Fruit fly (Drosophila melanogaster) Kc167 (cell line): ENCODE data around the gene Pgant35A.

Source experiments
- Myc ChIP-seq: fragments of >200 bp; optimal IDR thresholded peaks from 2 replicates; lab custom pipeline; 2017; ENCODE audit warnings: missing external identifiers
- Sin3A ChIP-seq: fragments of >200 bp; optimal IDR thresholded peaks from 2 replicates; lab custom pipeline; 2018; ENCODE audit warnings: missing external identifiers
- h ChIP-seq: fragments of >200 bp; optimal IDR thresholded peaks from 3 replicates; lab custom pipeline; 2018; ENCODE audit warnings: missing external identifiers
- insv ChIP-seq: fragments of >200 bp; optimal IDR thresholded peaks from 3 replicates; lab custom pipeline; 2018; ENCODE audit warnings: missing external identifiers
- psq ChIP-seq: fragments of >200 bp; optimal IDR thresholded peaks from 2 replicates; lab custom pipeline; 2017; ENCODE audit warnings: missing external identifiers
- ttk ChIP-seq: sonication (Bioruptor generic); optimal IDR thresholded peaks from 2 replicates; lab custom pipeline; 2017; ENCODE audit warnings: missing external identifiers

Gene Pgant35A

DNA sequence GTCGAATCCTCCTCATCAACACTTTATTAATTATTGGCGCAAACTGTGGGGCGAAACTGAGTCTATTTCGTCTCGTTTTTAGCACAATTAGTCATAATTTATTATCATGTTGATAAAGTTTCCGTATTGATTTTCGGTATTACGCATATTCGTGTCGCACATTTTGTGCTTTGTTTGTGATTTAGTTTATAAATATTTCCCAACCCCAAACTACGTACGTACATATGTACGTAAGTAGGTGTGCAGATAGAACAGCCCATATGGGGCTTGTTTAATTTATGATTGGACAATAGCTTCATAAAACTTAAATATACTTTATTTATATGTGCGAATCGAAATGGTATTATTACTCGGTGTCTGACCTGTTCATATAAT lies 36.0 kb downstream of the Pgant35A start:
- TF ChIP-seq insv (lab: Kevin White, UChicago) (no peak), Sin3A (lab: Kevin White, UChicago) (no peak), psq (lab: Kevin White, UChicago) (no peak), Myc (lab: Kevin White, UChicago) (no peak), ttk (lab: Kevin White, UChicago) (no peak), h (no peak)

DNA sequence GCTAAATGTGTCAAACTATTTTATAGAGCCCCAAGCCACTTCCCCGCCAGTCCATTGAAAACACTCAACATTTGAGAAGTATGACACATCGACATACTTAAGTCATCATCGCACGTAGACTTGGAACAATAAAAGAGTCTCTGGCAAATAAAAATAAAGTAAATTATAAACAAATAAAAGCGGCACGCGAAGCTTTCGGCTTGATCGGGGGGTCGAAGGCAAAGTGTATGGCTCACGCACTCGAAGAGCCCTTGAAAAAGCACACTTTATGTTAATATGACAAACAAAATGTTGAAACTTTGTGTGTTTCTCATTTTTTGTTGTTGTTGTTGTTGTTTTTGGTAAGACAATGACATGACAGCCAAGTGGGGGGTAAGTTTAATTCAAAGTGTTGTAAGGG lies 37.2 kb downstream of the Pgant35A start:
- TF ChIP-seq ttk (lab: Kevin White, UChicago) (no peak), Sin3A (lab: Kevin White, UChicago) (no peak)

DNA sequence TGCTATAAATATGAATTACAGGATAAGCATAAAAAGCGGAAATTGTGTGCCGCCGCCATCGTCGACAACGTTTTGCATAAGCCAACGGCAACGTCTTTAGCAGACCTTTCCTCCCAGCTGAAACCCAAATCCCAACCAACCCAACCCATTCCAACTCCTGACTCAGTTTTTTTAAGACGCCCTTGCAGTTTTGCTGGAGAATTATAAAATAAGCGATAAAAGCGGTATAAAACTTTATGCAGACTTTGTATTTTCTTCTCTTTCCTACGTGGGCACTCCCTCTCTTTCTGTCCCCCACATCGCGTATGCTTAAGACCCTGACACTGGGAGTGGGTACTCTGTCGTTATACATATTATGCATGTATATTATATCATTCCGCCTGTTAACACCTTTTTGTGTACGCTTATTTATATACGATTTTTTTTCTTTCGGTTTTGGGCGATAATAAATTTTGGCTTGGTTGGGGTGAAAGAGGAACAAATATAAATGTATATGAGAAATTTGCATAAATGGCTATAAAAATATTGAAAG lies 38.1 kb downstream of the Pgant35A start:
- no peak for TF ChIP-seq h
- TF ChIP-seq ttk (lab: Kevin White, UChicago): no peak
- no peak for TF ChIP-seq insv (lab: Kevin White, UChicago)
- no peak for TF ChIP-seq psq (lab: Kevin White, UChicago)
- no peak for TF ChIP-seq Sin3A (lab: Kevin White, UChicago)
- TF ChIP-seq Myc (lab: Kevin White, UChicago): no peak

DNA sequence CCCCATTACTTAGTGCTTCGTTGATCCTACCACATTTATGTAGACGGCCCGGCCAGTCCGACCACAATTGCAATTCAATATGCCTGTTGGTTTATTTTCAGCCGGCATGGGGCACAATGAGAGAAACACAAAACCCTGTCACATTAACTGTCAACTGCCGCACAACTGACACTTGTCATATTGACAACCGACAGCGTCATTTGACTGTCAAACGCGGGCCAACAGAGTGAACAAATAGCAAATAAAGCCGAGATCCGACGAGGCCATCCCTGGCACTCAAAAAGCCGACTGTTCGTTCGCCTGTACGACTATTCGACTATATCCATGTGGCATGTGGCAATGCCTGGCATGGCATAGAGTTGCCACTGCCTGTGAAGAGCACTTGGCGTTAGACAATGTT lies 38.9 kb downstream of the Pgant35A start:
- TF ChIP-seq psq (lab: Kevin White, UChicago) (no peak), h (no peak), Myc (lab: Kevin White, UChicago) (no peak), insv (lab: Kevin White, UChicago) (no peak), Sin3A (lab: Kevin White, UChicago) (no peak), ttk (lab: Kevin White, UChicago) (no peak)

DNA sequence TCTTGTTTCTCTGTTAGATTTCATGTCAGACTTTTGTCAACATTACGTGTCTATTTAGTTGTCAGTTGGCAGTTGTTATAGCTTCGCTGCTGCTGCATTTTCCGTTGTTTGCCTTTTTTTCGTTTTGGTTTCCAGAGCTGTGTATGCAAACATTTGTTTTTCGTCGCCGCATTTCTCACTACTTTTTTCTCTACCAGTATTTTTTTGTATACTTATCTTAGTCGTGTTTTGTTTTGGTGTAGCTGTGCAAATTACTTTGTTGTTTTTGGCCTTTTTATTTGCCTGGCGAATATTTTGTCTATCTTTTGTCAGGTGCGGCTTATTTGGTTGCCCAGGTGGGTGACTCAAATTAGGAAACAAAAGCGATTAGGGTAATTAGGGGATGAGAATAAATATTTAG lies 39.5 kb downstream of the Pgant35A start:
- no peak for TF ChIP-seq Myc (lab: Kevin White, UChicago)
- TF ChIP-seq psq (lab: Kevin White, UChicago): no peak
- no peak for TF ChIP-seq ttk (lab: Kevin White, UChicago)
- no peak for TF ChIP-seq h
- TF ChIP-seq insv (lab: Kevin White, UChicago): no peak
- no peak for TF ChIP-seq Sin3A (lab: Kevin White, UChicago)

DNA sequence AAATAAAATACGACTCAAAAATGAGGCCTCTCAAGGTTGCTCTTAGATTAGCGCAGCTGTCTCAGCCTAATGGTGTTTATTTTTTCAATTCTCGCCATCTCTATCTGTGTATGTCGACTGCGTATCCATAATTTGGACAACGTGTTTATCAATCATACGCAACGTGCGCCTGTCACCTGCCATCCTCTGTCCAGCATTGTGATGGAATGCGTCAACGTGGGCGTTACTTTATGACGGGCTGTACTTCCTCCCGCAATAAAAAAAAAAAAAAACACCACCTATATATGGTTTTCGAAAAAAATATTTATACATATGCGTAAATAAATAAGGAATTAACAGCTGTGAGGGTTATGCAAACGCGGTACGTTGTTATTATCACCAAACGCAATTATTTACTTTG lies 40.3 kb downstream of the Pgant35A start:
- no peak for TF ChIP-seq psq (lab: Kevin White, UChicago)

DNA sequence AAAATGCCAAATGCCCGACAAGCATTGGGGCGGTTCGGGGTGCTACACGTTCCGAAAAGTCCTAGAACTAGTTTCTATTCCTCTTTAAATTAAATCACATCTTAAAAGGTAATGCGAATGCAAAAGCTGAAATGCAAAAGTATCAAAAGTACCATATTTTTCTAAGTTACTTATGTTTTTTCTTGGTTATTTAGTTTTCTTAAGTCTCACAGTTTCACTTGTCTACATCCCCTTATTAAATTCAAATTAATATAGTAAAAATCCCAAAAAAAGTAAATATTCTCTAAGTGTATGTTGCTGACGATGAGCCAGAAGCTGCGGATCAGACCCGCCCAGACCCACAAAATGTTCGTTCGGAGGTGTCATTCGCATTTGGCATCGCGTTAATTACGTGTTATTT lies 41.6 kb downstream of the Pgant35A start:
- TF ChIP-seq h (no peak), psq (lab: Kevin White, UChicago) (no peak), ttk (lab: Kevin White, UChicago) (no peak)

DNA sequence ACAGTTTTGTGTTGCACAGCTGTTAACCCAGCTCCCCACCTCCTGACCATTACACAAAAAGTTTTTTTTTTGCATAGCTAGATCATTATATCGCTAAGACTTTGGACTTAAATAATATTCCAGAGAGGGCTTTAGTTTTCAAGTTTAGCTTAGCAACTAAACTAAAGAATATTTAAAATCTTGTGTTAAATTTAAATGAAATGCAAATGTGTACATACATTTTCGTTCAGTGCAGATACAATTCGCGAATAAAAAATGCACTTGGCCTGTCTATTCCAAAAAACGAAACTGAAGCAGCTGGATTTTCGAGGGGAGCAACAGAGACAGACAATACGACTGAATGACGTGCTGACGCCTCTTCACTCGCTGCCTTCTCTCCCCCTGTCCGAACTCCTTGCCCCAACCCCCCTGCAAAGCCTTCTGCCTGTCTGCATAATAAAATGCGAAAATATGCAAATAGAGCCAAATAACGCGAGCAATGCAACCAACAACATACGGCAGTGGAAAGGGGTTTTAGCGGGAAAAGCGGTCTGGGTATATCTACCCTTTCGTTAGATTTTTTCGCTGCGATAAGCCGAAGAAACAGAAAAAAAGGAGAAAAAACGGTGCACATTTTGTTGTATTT lies 42.7 kb downstream of the Pgant35A start:
- TF ChIP-seq psq (lab: Kevin White, UChicago): no peak
- no peak for TF ChIP-seq Sin3A (lab: Kevin White, UChicago)
- TF ChIP-seq h: no peak
- no peak for TF ChIP-seq Myc (lab: Kevin White, UChicago)
- TF ChIP-seq ttk (lab: Kevin White, UChicago): no peak
- TF ChIP-seq insv (lab: Kevin White, UChicago): no peak

DNA sequence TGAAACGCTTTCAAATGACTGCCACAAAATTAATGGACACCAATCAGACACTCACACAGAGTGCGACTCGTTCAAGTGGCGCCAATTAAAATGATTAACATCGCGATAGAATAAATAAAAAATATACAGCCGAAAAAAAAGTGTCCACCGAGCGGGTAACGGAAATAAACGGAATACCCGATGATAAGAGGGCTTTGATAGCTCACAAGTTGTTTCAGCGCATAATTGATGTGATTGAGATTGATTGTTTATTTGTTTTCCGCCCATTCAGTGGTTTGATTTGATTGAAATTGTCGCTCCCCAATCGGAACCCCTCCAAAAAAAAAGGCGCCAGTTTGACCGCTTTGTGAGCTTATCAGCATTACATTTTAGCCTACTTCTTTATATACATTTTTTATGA lies 44.5 kb downstream of the Pgant35A start:
- TF ChIP-seq ttk (lab: Kevin White, UChicago) (no peak), insv (lab: Kevin White, UChicago) (no peak), psq (lab: Kevin White, UChicago) (no peak), Sin3A (lab: Kevin White, UChicago) (no peak), Myc (lab: Kevin White, UChicago) (no peak), h (no peak)

DNA sequence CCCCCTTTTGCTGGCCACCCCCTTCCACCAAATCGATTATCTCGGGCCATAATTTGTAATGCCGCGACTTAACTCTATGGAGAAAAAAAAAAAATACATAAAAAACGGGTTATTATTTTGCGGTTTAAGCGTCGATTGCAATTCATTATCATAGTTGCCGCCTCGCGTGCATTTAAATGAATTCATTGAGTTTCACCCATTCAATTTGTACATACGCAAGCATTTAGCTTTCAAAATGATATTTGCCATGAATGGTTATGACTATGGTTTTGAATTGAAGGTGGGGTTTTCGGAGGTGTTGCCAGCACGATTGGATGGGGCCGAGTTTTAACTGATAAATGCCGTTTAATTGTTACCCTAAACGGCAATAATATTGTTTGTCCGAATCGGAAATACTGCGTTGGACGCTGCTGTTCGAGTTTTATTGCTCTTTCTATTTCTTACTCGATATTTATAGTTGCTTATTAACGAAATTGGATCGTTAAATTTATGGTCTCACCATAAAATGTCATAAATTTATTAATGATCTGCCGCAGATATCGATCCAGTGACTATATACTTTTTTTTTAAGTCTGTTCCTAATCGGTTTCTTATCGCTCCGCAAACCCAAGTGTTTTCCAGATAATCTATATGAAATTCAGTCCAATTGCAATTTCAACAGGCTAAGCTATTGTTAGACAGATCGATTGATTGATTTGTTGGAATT lies 45.8 kb downstream of the Pgant35A start:
- TF ChIP-seq insv (lab: Kevin White, UChicago) (no peak), h (no peak), ttk (lab: Kevin White, UChicago) (no peak), Myc (lab: Kevin White, UChicago) (no peak), psq (lab: Kevin White, UChicago) (no peak)

DNA sequence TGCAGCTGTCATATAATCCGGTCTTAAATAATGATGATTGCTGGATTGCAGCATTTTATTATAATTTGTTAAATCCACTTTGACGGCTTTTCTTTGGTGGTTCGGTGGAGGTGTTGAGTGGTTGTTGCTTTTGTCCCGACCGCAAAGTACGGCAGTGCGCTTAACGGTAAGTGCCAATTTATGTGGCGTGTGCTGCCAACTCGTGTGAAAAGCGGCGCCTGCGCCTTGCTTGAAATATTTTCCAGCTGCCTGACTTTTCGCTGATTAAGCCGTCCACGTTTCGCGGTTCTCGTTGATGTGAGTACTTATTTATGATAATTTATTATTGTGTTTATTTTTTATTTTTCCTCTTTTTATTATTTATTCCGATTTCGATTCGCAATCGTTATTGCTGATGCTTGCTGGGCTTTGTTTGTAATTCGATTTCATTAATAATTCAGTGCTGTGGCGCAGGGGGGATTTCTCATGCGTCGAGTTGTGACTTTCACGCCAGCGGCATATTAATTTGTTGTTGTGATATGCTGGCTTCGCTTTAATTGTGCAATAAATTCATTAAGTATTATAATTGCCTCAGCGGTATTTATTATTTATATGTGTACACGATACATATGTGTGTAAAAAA lies 49.4 kb downstream of the Pgant35A start:
- no peak for TF ChIP-seq Sin3A (lab: Kevin White, UChicago)
- TF ChIP-seq insv (lab: Kevin White, UChicago): no peak
- TF ChIP-seq ttk (lab: Kevin White, UChicago): no peak
- TF ChIP-seq psq (lab: Kevin White, UChicago): no peak
- no peak for TF ChIP-seq Myc (lab: Kevin White, UChicago)
- no peak for TF ChIP-seq h

DNA sequence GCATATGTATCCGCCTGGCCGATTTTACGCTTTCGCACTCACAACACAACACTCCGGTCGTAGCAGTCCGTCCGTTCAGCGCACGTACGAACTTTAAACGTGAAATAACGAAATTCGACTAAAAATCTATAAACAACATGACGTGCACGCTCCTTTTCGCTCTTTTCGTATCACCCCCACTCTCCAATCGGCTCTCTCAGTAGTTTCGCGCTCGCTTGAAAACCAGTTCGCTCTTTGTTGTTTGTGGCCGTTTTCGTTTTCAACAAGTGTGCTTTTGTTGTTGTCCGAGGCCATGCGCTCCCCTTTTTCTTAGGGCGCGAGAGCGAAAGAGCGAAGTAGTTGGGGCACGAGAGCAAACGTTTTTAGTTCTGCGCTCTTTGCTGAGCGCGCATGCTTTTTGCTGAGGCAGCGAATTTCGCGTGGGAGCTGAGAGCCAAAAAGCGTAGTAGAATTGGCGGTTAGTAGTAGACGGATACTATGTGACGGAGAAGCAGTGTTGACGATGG lies 50.4 kb downstream of the Pgant35A start, which contains the start of gene elB:
Gene elB (minus strand): TSS at position 122 of the 506 bp plus-strand sequence.
- TF ChIP-seq Myc (lab: Kevin White, UChicago): no peak
- no peak for TF ChIP-seq h
- peak; percentile 95 for TF ChIP-seq insv (lab: Kevin White, UChicago)
